Fruit fly (Drosophila melanogaster) whole organism, embryonic: ENCODE data around the gene CG9673.

Experiments
- CG11456 ChIP-seq: fragments of 200-800 bp; sonication (Bioruptor generic); IDR thresholded peaks from 3 replicates; pipeline ENCODE4 v1.3.6; 2022; ENCODE audit warnings: missing biosample characterization, missing genetic modification characterization
- CG13624 ChIP-seq: fragments of 200-800 bp; sonication (Bioruptor generic); optimal IDR thresholded peaks from 2 replicates; lab custom pipeline; 2016; ENCODE audit warnings: missing biosample characterization, missing genetic modification characterization
- CG13894 ChIP-seq: fragments of 200-800 bp; sonication (Bioruptor generic); optimal IDR thresholded peaks from 3 replicates; lab custom pipeline; 2018; ENCODE audit warnings: missing biosample characterization, mild to moderate bottlenecking, missing genetic modification characterization, moderate library complexity
- CG15073 ChIP-seq: fragments of 200-800 bp; sonication (Bioruptor generic); optimal IDR thresholded peaks from 2 replicates; lab custom pipeline; 2016; ENCODE audit warnings: missing biosample characterization, missing genetic modification characterization
- CG1529 ChIP-seq: fragments of 200-800 bp; sonication (Bioruptor generic); optimal IDR thresholded peaks from 3 replicates; lab custom pipeline; 2018; ENCODE audit warnings: missing biosample characterization, missing genetic modification characterization
- CG17612 ChIP-seq: fragments of 200-800 bp; sonication (Bioruptor generic); IDR thresholded peaks from 2 replicates; pipeline ENCODE4 v1.3.6; 2022; ENCODE audit warnings: missing biosample characterization, missing genetic modification characterization
- CG1832 ChIP-seq: fragments of 200-800 bp; sonication (Bioruptor generic); optimal IDR thresholded peaks from 2 replicates; lab custom pipeline; 2017; ENCODE audit warnings: missing biosample characterization, mild to moderate bottlenecking, missing genetic modification characterization, inconsistent platforms
- CG2129 ChIP-seq: fragments of 200-800 bp; sonication (Bioruptor generic); IDR thresholded peaks from 2 replicates; pipeline ENCODE4 v1.3.6; 2022; ENCODE audit warnings: missing biosample characterization, missing genetic modification characterization; ENCODE audit not compliant: partially characterized antibody
- CG32532 ChIP-seq: fragments of 200-800 bp; sonication (Bioruptor generic); IDR thresholded peaks from 2 replicates; pipeline ENCODE4 v1.3.6; 2022; ENCODE audit warnings: missing biosample characterization, missing genetic modification characterization
- CG32767 ChIP-seq: fragments of 200-800 bp; sonication (Bioruptor generic); IDR thresholded peaks from 2 replicates; pipeline ENCODE4 v1.3.6; 2022; ENCODE audit warnings: missing biosample characterization, missing genetic modification characterization
- CG34376 ChIP-seq: fragments of 200-800 bp; sonication (Bioruptor generic); optimal IDR thresholded peaks from 2 replicates; lab custom pipeline; 2018; ENCODE audit warnings: missing biosample characterization, mild to moderate bottlenecking, missing genetic modification characterization
- CG34422 ChIP-seq: fragments of 200-800 bp; sonication (Bioruptor generic); IDR thresholded peaks from 3 replicates; pipeline ENCODE4 v1.3.6; 2022; ENCODE audit warnings: missing biosample characterization, missing genetic modification characterization
- CG4282 ChIP-seq: fragments of 200-800 bp; sonication (Bioruptor generic); optimal IDR thresholded peaks from 2 replicates; lab custom pipeline; 2016; ENCODE audit warnings: missing biosample characterization, missing genetic modification characterization
- CG5953 ChIP-seq: fragments of 200-800 bp; sonication (Bioruptor generic); IDR thresholded peaks from 2 replicates; pipeline ENCODE4 v1.3.6; 2022; ENCODE audit warnings: missing biosample characterization, missing genetic modification characterization
- CG6272 ChIP-seq: fragments of 200-800 bp; sonication (Bioruptor generic); IDR thresholded peaks from 2 replicates; pipeline ENCODE4 v1.3.6; 2022; ENCODE audit warnings: missing biosample characterization, missing genetic modification characterization
- CG6791 ChIP-seq: fragments of 200-800 bp; sonication (Bioruptor generic); IDR thresholded peaks from 3 replicates; pipeline ENCODE4 v1.3.6; 2022; ENCODE audit warnings: missing biosample characterization, missing genetic modification characterization; ENCODE audit not compliant: partially characterized antibody
- CG7372 ChIP-seq: fragments of 200-800 bp; sonication (Bioruptor generic); IDR thresholded peaks from 2 replicates; pipeline ENCODE4 v1.3.6; 2022; ENCODE audit warnings: missing biosample characterization, missing genetic modification characterization
- CG8089 ChIP-seq: fragments of 200-800 bp; sonication (Bioruptor generic); optimal IDR thresholded peaks from 3 replicates; lab custom pipeline; 2016; ENCODE audit warnings: missing biosample characterization, missing genetic modification characterization
- CG8388 ChIP-seq: fragments of 200-800 bp; sonication (Bioruptor generic); optimal IDR thresholded peaks from 2 replicates; lab custom pipeline; 2019; ENCODE audit warnings: missing biosample characterization, mild to moderate bottlenecking, missing genetic modification characterization, moderate library complexity
- CG9215 ChIP-seq: fragments of 200-800 bp; sonication (Bioruptor generic); IDR thresholded peaks from 2 replicates; pipeline ENCODE4 v1.3.6; 2022; ENCODE audit warnings: missing biosample characterization, missing genetic modification characterization
- HLH4C ChIP-seq: fragments of 200-800 bp; sonication (Bioruptor generic); IDR thresholded peaks from 3 replicates; pipeline ENCODE4 v1.3.6; 2022; ENCODE audit warnings: missing biosample characterization, missing genetic modification characterization; ENCODE audit not compliant: partially characterized antibody
- Hand ChIP-seq: fragments of 200-800 bp; sonication (Bioruptor generic); optimal IDR thresholded peaks from 2 replicates; lab custom pipeline; 2017; ENCODE audit warnings: mild to moderate bottlenecking, missing biosample characterization, missing genetic modification reagents, missing genetic modification characterization
- Hr3 ChIP-seq: fragments of 200-800 bp; sonication (Bioruptor generic); optimal IDR thresholded peaks from 3 replicates; lab custom pipeline; 2016; ENCODE audit warnings: missing biosample characterization, missing genetic modification characterization
- Mad ChIP-seq: fragments of 200-800 bp; sonication (Bioruptor generic); optimal IDR thresholded peaks from 2 replicates; lab custom pipeline; 2016; ENCODE audit warnings: missing biosample characterization, missing genetic modification characterization
- Myb ChIP-seq: fragments of 200-800 bp; sonication (Bioruptor generic); optimal IDR thresholded peaks from 2 replicates; lab custom pipeline; 2016; ENCODE audit warnings: missing biosample characterization, missing genetic modification characterization
- Nf-YA ChIP-seq: fragments of 200-800 bp; sonication (Bioruptor generic); IDR thresholded peaks from 2 replicates; pipeline ENCODE4 v1.3.6; 2022; ENCODE audit warnings: missing biosample characterization, missing genetic modification characterization
- Sin3A ChIP-seq: fragments of >200 bp; optimal IDR thresholded peaks from 2 replicates; lab custom pipeline; 2018
- Sox102F ChIP-seq: fragments of 200-800 bp; sonication (Bioruptor generic); optimal IDR thresholded peaks from 2 replicates; lab custom pipeline; 2018; ENCODE audit warnings: missing biosample characterization, mild to moderate bottlenecking, missing genetic modification characterization, moderate library complexity
- Tbp ChIP-seq: fragments of >200 bp; optimal IDR thresholded peaks from 2 replicates; lab custom pipeline; 2018; ENCODE audit warnings: missing biosample characterization, missing genetic modification characterization
- ase ChIP-seq: fragments of 200-800 bp; sonication (Bioruptor generic); IDR thresholded peaks from 3 replicates; pipeline ENCODE4 v1.3.6; 2022; ENCODE audit warnings: missing biosample characterization, missing genetic modification characterization
- cg ChIP-seq: fragments of 200-800 bp; sonication (Bioruptor generic); optimal IDR thresholded peaks from 3 replicates; lab custom pipeline; 2019; ENCODE audit warnings: missing biosample characterization, mild to moderate bottlenecking, missing genetic modification characterization, moderate library complexity
- chif ChIP-seq, 2 experiments: fragments of 200-800 bp; sonication (Bioruptor generic); optimal IDR thresholded peaks; 3 replicates each; lab custom pipeline; 2016; ENCODE audit warnings: missing biosample characterization in 2 of 2, missing genetic modification characterization in 2 of 2
- ewg ChIP-seq: fragments of 200-800 bp; sonication (Bioruptor generic); optimal IDR thresholded peaks from 3 replicates; lab custom pipeline; 2017; ENCODE audit warnings: mild to moderate bottlenecking, missing biosample characterization, missing genetic modification reagents, missing genetic modification characterization
- fru ChIP-seq: fragments of >200 bp; optimal IDR thresholded peaks from 2 replicates; lab custom pipeline; 2017
- gcm ChIP-seq: fragments of 200-800 bp; sonication (Bioruptor generic); optimal IDR thresholded peaks from 2 replicates; lab custom pipeline; 2019; ENCODE audit warnings: missing biosample characterization, mild to moderate bottlenecking, missing genetic modification characterization, moderate library complexity
- hth ChIP-seq: fragments of >200 bp; optimal IDR thresholded peaks from 2 replicates; lab custom pipeline; 2017; ENCODE audit warnings: inconsistent platforms
- kah ChIP-seq: fragments of 200-800 bp; sonication (Bioruptor generic); optimal IDR thresholded peaks from 2 replicates; lab custom pipeline; 2018; ENCODE audit warnings: missing biosample characterization, mild to moderate bottlenecking, missing genetic modification characterization
- klu ChIP-seq: fragments of 200-800 bp; sonication (Bioruptor generic); IDR thresholded peaks from 2 replicates; pipeline ENCODE4 v1.3.6; 2022; ENCODE audit warnings: missing biosample characterization, missing genetic modification characterization
- lola ChIP-seq, 3 experiments: fragments of >200 bp in 2 of 3; fragments of 200-800 bp in 1 of 3; sonication (Bioruptor generic) in 1 of 3; optimal IDR thresholded peaks; 2 replicates each; lab custom pipeline; 2017 to 2019; ENCODE audit warnings: missing biosample characterization in 3 of 3, missing genetic modification characterization in 3 of 3, mild to moderate bottlenecking in 1 of 3, moderate library complexity in 1 of 3
- nau ChIP-seq: fragments of 200-800 bp; sonication (Bioruptor generic); optimal IDR thresholded peaks from 3 replicates; lab custom pipeline; 2017; ENCODE audit warnings: missing biosample characterization, mild to moderate bottlenecking, missing genetic modification characterization, missing genetic modification reagents
- nerfin-1 ChIP-seq: fragments of 200-800 bp; sonication (Bioruptor generic); optimal IDR thresholded peaks from 3 replicates; lab custom pipeline; 2019; ENCODE audit warnings: missing biosample characterization, mild to moderate bottlenecking, missing genetic modification characterization, moderate library complexity
- org-1 ChIP-seq: fragments of 200-800 bp; sonication (Bioruptor generic); optimal IDR thresholded peaks from 2 replicates; lab custom pipeline; 2017; ENCODE audit warnings: missing biosample characterization, missing genetic modification characterization
- prd ChIP-seq, 3 experiments: fragments of >200 bp in 2 of 3; fragments of 200-800 bp in 1 of 3; sonication (Bioruptor generic) in 1 of 3; optimal IDR thresholded peaks in 2 of 3; IDR thresholded peaks in 1 of 3; 2 replicates in 2 of 3; 3 replicates in 1 of 3; pipeline versions ENCODE4 v1.3.6 to Lab custom; 2017 to 2022; ENCODE audit warnings: missing biosample characterization in 1 of 3, missing genetic modification characterization in 1 of 3
- repo ChIP-seq: fragments of 200-800 bp; sonication (Bioruptor generic); optimal IDR thresholded peaks from 2 replicates; lab custom pipeline; 2016; ENCODE audit warnings: missing biosample characterization, missing genetic modification characterization
- ro ChIP-seq: fragments of 200-800 bp; sonication (Bioruptor generic); IDR thresholded peaks from 2 replicates; pipeline ENCODE4 v1.3.6; 2022; ENCODE audit warnings: missing biosample characterization, missing genetic modification characterization
- sqz ChIP-seq: fragments of 200-800 bp; sonication (Bioruptor generic); optimal IDR thresholded peaks from 3 replicates; lab custom pipeline; 2018; ENCODE audit warnings: missing biosample characterization, mild to moderate bottlenecking, missing genetic modification characterization
- tap ChIP-seq: fragments of 200-800 bp; optimal IDR thresholded peaks from 3 replicates; lab custom pipeline; 2019; ENCODE audit warnings: missing biosample characterization, mild to moderate bottlenecking, missing genetic modification characterization, moderate library complexity
- usp ChIP-seq: fragments of >200 bp; optimal IDR thresholded peaks from 2 replicates; lab custom pipeline; 2017; ENCODE audit warnings: missing biosample characterization, missing genetic modification characterization
- zen2 ChIP-seq: fragments of 200-800 bp; sonication (Bioruptor generic); IDR thresholded peaks from 3 replicates; pipeline ENCODE4 v1.3.6; 2022; ENCODE audit warnings: missing biosample characterization, missing genetic modification characterization; ENCODE audit not compliant: partially characterized antibody
- zf30C ChIP-seq: fragments of 200-800 bp; sonication (Bioruptor generic); optimal IDR thresholded peaks from 3 replicates; lab custom pipeline; 2018; ENCODE audit warnings: missing biosample characterization, mild to moderate bottlenecking, missing genetic modification characterization

CG9673 gene

DNA sequence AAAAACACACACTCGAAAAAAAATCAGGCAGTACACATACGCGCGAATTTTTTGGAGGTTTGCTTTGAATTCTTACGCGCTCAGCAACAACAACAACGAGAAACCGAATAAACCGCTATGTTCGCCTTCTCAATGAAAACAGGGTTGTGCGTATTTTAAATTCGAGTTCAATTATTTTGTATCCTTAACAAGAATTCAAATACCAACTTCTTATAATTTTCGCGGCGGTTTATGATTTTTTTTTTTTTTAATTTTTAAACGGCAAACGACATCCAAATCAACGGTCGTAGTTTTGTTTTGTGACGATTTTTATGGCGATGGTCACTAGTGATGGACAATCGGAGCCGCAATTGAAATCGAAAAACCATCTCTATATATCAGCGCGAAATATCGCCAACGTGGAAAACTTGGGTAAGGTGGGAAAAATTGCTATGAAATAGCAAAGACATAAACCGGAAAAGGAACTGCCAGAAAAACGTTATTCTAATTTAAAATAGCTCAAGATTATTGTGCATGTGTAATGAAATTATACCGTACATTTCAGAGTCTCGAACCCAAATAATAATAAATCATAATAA, 48.0 kb upstream of the CG9673 start, which contains the start of gene goe (continued):
- TF ChIP-seq CG32767 (GFP tag; lab: Robert Waterston, UW) (peak; percentile 52; the same call in 1 of the 2 replicates), CG6791 (GFP tag; lab: Robert Waterston, UW) (peak; percentile 83), prd (optimal IDR thresholded peaks at IDR 0.05; lab: Kevin White, UChicago) (no peak), prd (GFP tag; IDR thresholded peaks at IDR 0.05; lab: Robert Waterston, UW) (peak; percentile 73), org-1 (GFP tag; lab: Kevin White, UChicago) (peak; percentile 77), Nf-YA (GFP tag; lab: Robert Waterston, UW) (peak; percentile 57; the same call in 1 of the 2 replicates), ase (GFP tag; lab: Robert Waterston, UW) (peak; percentile 73; the same call in 2 of the 3 replicates), Sox102F (GFP tag; lab: Kevin White, UChicago) (peak; percentile 53), CG15073 (GFP tag; lab: Kevin White, UChicago) (no peak), lola (GFP tag; optimal IDR thresholded peaks at IDR 0.05; lab: Kevin White, UChicago) (peak in 1 of 3 experiments; percentile 28), CG34422 (GFP tag; lab: Robert Waterston, UW) (peak; percentile 75), CG8388 (GFP tag; lab: Kevin White, UChicago) (peak; percentile 64), klu (peak; percentile 60), sqz (GFP tag; lab: Kevin White, UChicago) (no peak), CG1832 (GFP tag; lab: Kevin White, UChicago) (no peak), CG7372 (peak; percentile 58; the same call in 1 of the 2 replicates), usp (no peak), gcm (GFP tag; lab: Kevin White, UChicago) (peak; percentile 46), chif (GFP tag; optimal IDR thresholded peaks at IDR 0.05; lab: Kevin White, UChicago) (peak; percentile 78 to 90), CG9215 (GFP tag; lab: Robert Waterston, UW) (peak; percentile 75), Tbp (no peak), ewg (GFP tag; lab: Kevin White, UChicago) (peak; percentile 73), CG6272 (GFP tag; lab: Robert Waterston, UW) (peak; percentile 60), Mad (GFP tag; lab: Kevin White, UChicago) (peak; percentile 89), CG32532 (GFP tag; lab: Robert Waterston, UW) (peak; percentile 88), Hr3 (GFP tag; lab: Kevin White, UChicago) (peak; percentile 67), CG4282 (GFP tag; lab: Kevin White, UChicago) (peak; percentile 80), fru (lab: Kevin White, UChicago) (no peak), repo (GFP tag; lab: Kevin White, UChicago) (peak; percentile 69), Myb (GFP tag; lab: Kevin White, UChicago) (peak; percentile 95), Hand (GFP tag; lab: Kevin White, UChicago) (peak; percentile 52), CG11456 (GFP tag; lab: Robert Waterston, UW) (peak; percentile 89), CG34376 (GFP tag; lab: Kevin White, UChicago) (peak; percentile 75), HLH4C (peak; percentile 70), CG2129 (GFP tag; lab: Robert Waterston, UW) (peak; percentile 74), hth (lab: Kevin White, UChicago) (no peak), CG17612 (GFP tag; lab: Robert Waterston, UW) (peak; percentile 60; the same call in 1 of the 2 replicates), CG5953 (peak; percentile 40), CG1529 (GFP tag; lab: Kevin White, UChicago) (peak; percentile 6), zf30C (GFP tag; lab: Kevin White, UChicago) (no peak), nau (GFP tag; lab: Kevin White, UChicago) (peak; percentile 17), kah (GFP tag; lab: Kevin White, UChicago) (peak; percentile 11), CG13624 (GFP tag; lab: Kevin White, UChicago) (peak; percentile 92), cg (GFP tag; lab: Kevin White, UChicago) (peak; percentile 53), Sin3A (peak; percentile 39), CG8089 (peak; percentile 62), ro (GFP tag; lab: Robert Waterston, UW) (peak; percentile 19; the same call in 1 of the 2 replicates), CG13894 (tag; lab: Kevin White, UChicago) (peak; percentile 70), zen2 (peak; percentile 71), tap (tag; lab: Kevin White, UChicago) (peak; percentile 34), nerfin-1 (no peak)
